Fruit fly (Drosophila melanogaster) whole organism, prepupa: ENCODE results near the gene Or65c.

Source experiments
- Blimp-1 ChIP-seq: fragments of 200-800 bp; sonication (Bioruptor generic); optimal IDR thresholded peaks from 3 replicates; lab custom pipeline; 2017; ENCODE audit warnings: missing biosample characterization, missing genetic modification characterization, mild to moderate bottlenecking, moderate library complexity, missing genetic modification reagents
- CG10631 ChIP-seq: fragments of 200-800 bp; sonication (Bioruptor generic); optimal IDR thresholded peaks from 2 replicates; lab custom pipeline; 2016; ENCODE audit warnings: missing biosample characterization, missing genetic modification characterization
- CG10669 ChIP-seq: fragments of 200-800 bp; sonication (Bioruptor generic); optimal IDR thresholded peaks from 3 replicates; lab custom pipeline; 2018; ENCODE audit warnings: missing biosample characterization, mild to moderate bottlenecking, missing genetic modification characterization, moderate library complexity
- CG11294 ChIP-seq: fragments of 200-800 bp; sonication (Bioruptor generic); IDR thresholded peaks from 2 replicates; pipeline ENCODE4 v1.3.6; 2022; ENCODE audit warnings: missing biosample characterization, missing genetic modification characterization
- CG11762 ChIP-seq: fragments of 200-800 bp; sonication (Bioruptor generic); optimal IDR thresholded peaks from 3 replicates; lab custom pipeline; 2016; ENCODE audit warnings: missing biosample characterization, missing genetic modification characterization; ENCODE audit not compliant: insufficient read depth
- CG15336 ChIP-seq: fragments of 200-800 bp; sonication (Bioruptor generic); IDR thresholded peaks from 2 replicates; pipeline ENCODE4 v1.3.6; 2022; ENCODE audit warnings: missing biosample characterization, missing genetic modification characterization
- CG16779 ChIP-seq: fragments of 200-800 bp; sonication (Bioruptor generic); optimal IDR thresholded peaks from 3 replicates; lab custom pipeline; 2017; ENCODE audit warnings: missing biosample characterization, mild to moderate bottlenecking, missing genetic modification characterization
- CG3032 ChIP-seq: fragments of 200-800 bp; optimal IDR thresholded peaks from 2 replicates; lab custom pipeline; 2019; ENCODE audit warnings: missing biosample characterization, mild to moderate bottlenecking, missing genetic modification characterization, moderate library complexity
- CG32006 ChIP-seq: fragments of 200-800 bp; sonication (Bioruptor generic); optimal IDR thresholded peaks from 3 replicates; lab custom pipeline; 2017; ENCODE audit warnings: missing biosample characterization, mild to moderate bottlenecking, missing genetic modification characterization
- CG34406 ChIP-seq: fragments of 200-800 bp; sonication (Bioruptor generic); optimal IDR thresholded peaks from 3 replicates; lab custom pipeline; 2016; ENCODE audit warnings: missing biosample characterization, missing genetic modification characterization
- CG3919 ChIP-seq: fragments of 200-800 bp; sonication (Bioruptor generic); optimal IDR thresholded peaks from 3 replicates; lab custom pipeline; 2016; ENCODE audit warnings: missing biosample characterization, missing genetic modification characterization
- CG4318 ChIP-seq: fragments of 200-800 bp; sonication (Bioruptor generic); optimal IDR thresholded peaks from 3 replicates; lab custom pipeline; 2017; ENCODE audit warnings: missing biosample characterization, mild to moderate bottlenecking, missing genetic modification characterization
- CG6163 ChIP-seq: fragments of 200-800 bp; sonication (Bioruptor generic); IDR thresholded peaks from 3 replicates; pipeline ENCODE4 v1.3.6; 2022; ENCODE audit warnings: missing biosample characterization, missing genetic modification characterization
- CG6276 ChIP-seq: fragments of 200-800 bp; sonication (Bioruptor generic); optimal IDR thresholded peaks from 2 replicates; lab custom pipeline; 2017; ENCODE audit warnings: missing biosample characterization, mild to moderate bottlenecking, missing genetic modification characterization
- CG6792 ChIP-seq: fragments of 200-800 bp; sonication (Bioruptor generic); optimal IDR thresholded peaks from 3 replicates; lab custom pipeline; 2016; ENCODE audit warnings: missing biosample characterization, missing genetic modification characterization
- CG6808 ChIP-seq: fragments of 200-800 bp; sonication (Bioruptor generic); optimal IDR thresholded peaks from 3 replicates; lab custom pipeline; 2017; ENCODE audit warnings: missing biosample characterization, missing genetic modification characterization, mild to moderate bottlenecking, moderate library complexity, missing genetic modification reagents
- CG6854 ChIP-seq: fragments of 200-800 bp; sonication (Bioruptor generic); optimal IDR thresholded peaks from 2 replicates; lab custom pipeline; 2017; ENCODE audit warnings: missing biosample characterization, mild to moderate bottlenecking, missing genetic modification characterization
- CG7368 ChIP-seq: fragments of 200-800 bp; sonication (Bioruptor generic); optimal IDR thresholded peaks from 3 replicates; lab custom pipeline; 2016; ENCODE audit warnings: missing biosample characterization, missing genetic modification characterization
- CG8119 ChIP-seq: fragments of 200-800 bp; sonication (Bioruptor generic); IDR thresholded peaks from 3 replicates; pipeline ENCODE4 v1.3.6; 2022; ENCODE audit warnings: missing biosample characterization, missing genetic modification characterization
- CG8319 ChIP-seq: fragments of 200-800 bp; sonication (Bioruptor generic); optimal IDR thresholded peaks from 3 replicates; lab custom pipeline; 2016; ENCODE audit warnings: missing biosample characterization, missing genetic modification characterization
- CG8632 ChIP-seq: fragments of 200-800 bp; sonication (Bioruptor generic); optimal IDR thresholded peaks from 3 replicates; lab custom pipeline; 2016; ENCODE audit warnings: missing biosample characterization, missing genetic modification characterization
- CG9139 ChIP-seq: fragments of 200-800 bp; sonication (Bioruptor generic); optimal IDR thresholded peaks from 3 replicates; lab custom pipeline; 2017; ENCODE audit warnings: missing biosample characterization, mild to moderate bottlenecking, missing genetic modification characterization
- Eip78C ChIP-seq: fragments of 200-800 bp; sonication (Bioruptor generic); peaks from one replicate; lab custom pipeline; 2016; ENCODE audit warnings: missing biosample characterization, missing genetic modification characterization
- Gug ChIP-seq: fragments of 200-800 bp; sonication (Bioruptor generic); IDR thresholded peaks from 2 replicates; pipeline ENCODE4 v1.3.6; 2022; ENCODE audit warnings: missing biosample characterization, missing genetic modification characterization
- Hr4 ChIP-seq: fragments of 200-800 bp; sonication (Bioruptor generic); optimal IDR thresholded peaks from 3 replicates; lab custom pipeline; 2016; ENCODE audit warnings: missing biosample characterization, missing genetic modification characterization
- Lpt ChIP-seq: fragments of 200-800 bp; sonication (Bioruptor generic); optimal IDR thresholded peaks from 3 replicates; lab custom pipeline; 2016; ENCODE audit warnings: missing biosample characterization, missing genetic modification characterization
- Met ChIP-seq: fragments of 200-800 bp; sonication (Bioruptor generic); optimal IDR thresholded peaks from 3 replicates; lab custom pipeline; 2016; ENCODE audit warnings: missing biosample characterization, missing genetic modification characterization
- OdsH ChIP-seq: fragments of 200-800 bp; sonication (Bioruptor generic); optimal IDR thresholded peaks from 3 replicates; lab custom pipeline; 2016; ENCODE audit warnings: missing biosample characterization, missing genetic modification characterization
- Smox ChIP-seq: fragments of 200-800 bp; sonication (Bioruptor generic); optimal IDR thresholded peaks from 3 replicates; lab custom pipeline; 2016; ENCODE audit warnings: missing biosample characterization, missing genetic modification characterization
- Sox14 ChIP-seq: fragments of 200-800 bp; sonication (Bioruptor generic); optimal IDR thresholded peaks from 3 replicates; lab custom pipeline; 2016; ENCODE audit warnings: missing biosample characterization, missing genetic modification characterization
- Sox15 ChIP-seq: fragments of 200-800 bp; sonication (Bioruptor generic); optimal IDR thresholded peaks from 3 replicates; lab custom pipeline; 2016; ENCODE audit warnings: missing biosample characterization, missing genetic modification characterization
- achi ChIP-seq: fragments of 200-800 bp; sonication (Bioruptor generic); optimal IDR thresholded peaks from 3 replicates; lab custom pipeline; 2016; ENCODE audit warnings: missing biosample characterization, missing genetic modification characterization
- acj6 ChIP-seq: fragments of 200-800 bp; sonication (Bioruptor generic); optimal IDR thresholded peaks from 3 replicates; lab custom pipeline; 2016; ENCODE audit warnings: missing biosample characterization, missing genetic modification characterization
- cyc ChIP-seq: fragments of 200-800 bp; sonication (Bioruptor generic); optimal IDR thresholded peaks from 3 replicates; lab custom pipeline; 2016; ENCODE audit warnings: missing biosample characterization, missing genetic modification characterization
- dac ChIP-seq: fragments of 200-800 bp; sonication (Bioruptor generic); optimal IDR thresholded peaks from 2 replicates; lab custom pipeline; 2017; ENCODE audit warnings: missing biosample characterization, mild to moderate bottlenecking, missing genetic modification characterization
- dsx ChIP-seq: fragments of 200-800 bp; optimal IDR thresholded peaks from 3 replicates; lab custom pipeline; 2019; ENCODE audit warnings: missing biosample characterization, mild to moderate bottlenecking, missing genetic modification characterization, moderate library complexity; ENCODE audit not compliant: poor library complexity, severe bottlenecking
- eg ChIP-seq: fragments of 200-800 bp; sonication (Bioruptor generic); IDR thresholded peaks from 3 replicates; pipeline ENCODE4 v1.3.6; 2022; ENCODE audit warnings: missing biosample characterization, missing genetic modification characterization
- esn ChIP-seq: fragments of 200-800 bp; sonication (Bioruptor generic); optimal IDR thresholded peaks from 2 replicates; lab custom pipeline; 2016; ENCODE audit warnings: missing biosample characterization, mild to moderate bottlenecking, missing genetic modification characterization, moderate library complexity
- fd59A ChIP-seq: fragments of 200-800 bp; sonication (Bioruptor generic); optimal IDR thresholded peaks from 2 replicates; lab custom pipeline; 2017; ENCODE audit warnings: missing biosample characterization, mild to moderate bottlenecking, missing genetic modification characterization, missing genetic modification reagents
- fkh ChIP-seq: fragments of 200-800 bp; sonication (Bioruptor generic); optimal IDR thresholded peaks from 3 replicates; lab custom pipeline; 2017; ENCODE audit warnings: missing biosample characterization, mild to moderate bottlenecking, missing genetic modification characterization, moderate library complexity
- net ChIP-seq: fragments of 200-800 bp; sonication (Bioruptor generic); optimal IDR thresholded peaks from 3 replicates; lab custom pipeline; 2016; ENCODE audit warnings: missing biosample characterization, missing genetic modification characterization
- pdm3 ChIP-seq: fragments of 200-800 bp; sonication (Bioruptor generic); optimal IDR thresholded peaks from 3 replicates; lab custom pipeline; 2016; ENCODE audit warnings: missing biosample characterization, missing genetic modification characterization
- salr ChIP-seq, 2 experiments: fragments of 200-800 bp; sonication (Bioruptor generic); optimal IDR thresholded peaks; 3 replicates each; lab custom pipeline; 2016 to 2018; ENCODE audit warnings: missing biosample characterization in 2 of 2, missing genetic modification characterization in 2 of 2, mild to moderate bottlenecking in 1 of 2
- spab ChIP-seq: fragments of 200-800 bp; sonication (Bioruptor generic); optimal IDR thresholded peaks from 2 replicates; lab custom pipeline; 2017; ENCODE audit warnings: missing biosample characterization, mild to moderate bottlenecking, missing genetic modification characterization, missing genetic modification reagents
- ss ChIP-seq, 2 experiments: fragments of 200-800 bp; sonication (Bioruptor generic); optimal IDR thresholded peaks; 2 replicates in 1 of 2; 3 replicates in 1 of 2; lab custom pipeline; 2017 to 2018; ENCODE audit warnings: mild to moderate bottlenecking in 2 of 2, missing biosample characterization in 2 of 2, missing genetic modification characterization in 2 of 2, moderate library complexity in 1 of 2
- topi ChIP-seq: fragments of 200-800 bp; sonication (Bioruptor generic); optimal IDR thresholded peaks from 3 replicates; lab custom pipeline; 2016; ENCODE audit warnings: missing biosample characterization, missing genetic modification characterization
- vri ChIP-seq: fragments of 200-800 bp; sonication (Bioruptor generic); optimal IDR thresholded peaks from 3 replicates; lab custom pipeline; 2016; ENCODE audit warnings: missing biosample characterization, mild to moderate bottlenecking, missing genetic modification characterization

Gene Or65c

dm6 chr3L:6304859-6305258 lies 22.5 kb upstream of the Or65c start (continued):
- TF ChIP-seq CG6792 (GFP tag; lab: Kevin White, UChicago) = no peak
- TF ChIP-seq dsx = no peak
- TF ChIP-seq CG6163 (GFP tag; lab: Robert Waterston, UW) = 0 out of 3 replicates have a peak, but pooled peaks have one; percentile 9
- TF ChIP-seq CG8319 (GFP tag; lab: Kevin White, UChicago) = no peak
- no peak for TF ChIP-seq Sox14 (GFP tag; lab: Kevin White, UChicago)
- no peak for TF ChIP-seq CG8119 (GFP tag; lab: Robert Waterston, UW)
- TF ChIP-seq Blimp-1 (GFP tag; lab: Kevin White, UChicago) = no peak
- TF ChIP-seq CG15336 (GFP tag; lab: Robert Waterston, UW) = 0 out of 2 replicates have a peak, but pooled peaks have one; percentile 12
- TF ChIP-seq Hr4 (GFP tag; lab: Kevin White, UChicago) = peak; percentile 63
- TF ChIP-seq Lpt (GFP tag; lab: Kevin White, UChicago) = no peak
- TF ChIP-seq CG4318 (GFP tag; lab: Kevin White, UChicago) = peak; percentile 2
- TF ChIP-seq achi (GFP tag; lab: Kevin White, UChicago) = no peak
- no peak for TF ChIP-seq net (GFP tag; lab: Kevin White, UChicago)
- TF ChIP-seq esn = no peak
- TF ChIP-seq fkh = no peak
- TF ChIP-seq CG10669 (GFP tag; lab: Kevin White, UChicago) = no peak
- TF ChIP-seq ss (GFP tag; optimal IDR thresholded peaks at IDR 0.05; lab: Kevin White, UChicago) = no peak
- TF ChIP-seq vri (GFP tag; lab: Kevin White, UChicago) = no peak
- TF ChIP-seq CG10631 (GFP tag; lab: Kevin White, UChicago) = no peak
- TF ChIP-seq Smox = no peak
- no peak for TF ChIP-seq CG16779 (tag; lab: Kevin White, UChicago)
- TF ChIP-seq CG8632 (GFP tag; lab: Kevin White, UChicago) = no peak
- no peak for TF ChIP-seq CG9139 (GFP tag; lab: Kevin White, UChicago)
- no peak for TF ChIP-seq OdsH (GFP tag; lab: Kevin White, UChicago)
- no peak for TF ChIP-seq spab (GFP tag; lab: Kevin White, UChicago)
- no peak for TF ChIP-seq Sox15
- TF ChIP-seq dac (GFP tag; lab: Kevin White, UChicago) = no peak
- TF ChIP-seq CG3032 (tag; lab: Kevin White, UChicago) = no peak
- TF ChIP-seq topi (GFP tag; lab: Kevin White, UChicago) = no peak
- TF ChIP-seq CG34406 (GFP tag; lab: Kevin White, UChicago) = no peak
- TF ChIP-seq pdm3 (GFP tag; lab: Kevin White, UChicago) = no peak
- TF ChIP-seq fd59A (GFP tag; lab: Kevin White, UChicago) = no peak
- no peak for TF ChIP-seq Met (GFP tag; lab: Kevin White, UChicago)
- TF ChIP-seq CG6808 (GFP tag; lab: Kevin White, UChicago) = no peak
- TF ChIP-seq CG3919 (GFP tag; lab: Kevin White, UChicago) = peak; percentile 27
- TF ChIP-seq cyc (GFP tag; lab: Kevin White, UChicago) = no peak
- no peak for TF ChIP-seq Gug (GFP tag; lab: Robert Waterston, UW)
- TF ChIP-seq CG11762 (GFP tag; lab: Kevin White, UChicago) = no peak

dm6 chr3L:6307298-6307697 lies 20.1 kb upstream of the Or65c start:
- TF ChIP-seq salr (GFP tag; optimal IDR thresholded peaks at IDR 0.05; lab: Kevin White, UChicago) (peak in 1 of 2 experiments; percentile 47), Sox14 (GFP tag; lab: Kevin White, UChicago) (peak; percentile 9), CG4318 (GFP tag; lab: Kevin White, UChicago) (peak; percentile 42), CG10631 (GFP tag; lab: Kevin White, UChicago) (peak; percentile 23), OdsH (GFP tag; lab: Kevin White, UChicago) (peak; percentile 37), pdm3 (GFP tag; lab: Kevin White, UChicago) (peak; percentile 33), acj6 (GFP tag; lab: Kevin White, UChicago) (peak; percentile 14), Hr4 (GFP tag; lab: Kevin White, UChicago) (peak; percentile 70), CG6276 (GFP tag; lab: Kevin White, UChicago) (peak; percentile 6), CG3919 (GFP tag; lab: Kevin White, UChicago) (peak; percentile 28), Blimp-1 (GFP tag; lab: Kevin White, UChicago) (no peak), CG6808 (GFP tag; lab: Kevin White, UChicago) (no peak), Lpt (GFP tag; lab: Kevin White, UChicago) (peak; percentile 31), CG6854 (no peak), CG11762 (GFP tag; lab: Kevin White, UChicago) (no peak), Sox15 (no peak), CG8119 (GFP tag; lab: Robert Waterston, UW) (peak; percentile 73), CG32006 (peak; percentile 64), Gug (GFP tag; lab: Robert Waterston, UW) (peak; percentile 28), CG7368 (GFP tag; lab: Kevin White, UChicago) (no peak), eg (GFP tag; lab: Robert Waterston, UW) (peak; percentile 59), esn (no peak), dac (GFP tag; lab: Kevin White, UChicago) (no peak), CG11294 (GFP tag; lab: Robert Waterston, UW) (peak; percentile 37; the same call in 1 of the 2 replicates), achi (GFP tag; lab: Kevin White, UChicago) (peak; percentile 30), CG15336 (GFP tag; lab: Robert Waterston, UW) (peak; percentile 81), CG6163 (GFP tag; lab: Robert Waterston, UW) (peak; percentile 63; the same call in 2 of the 3 replicates), Eip78C (peak; percentile 84)
